Worm (Caenorhabditis elegans) whole organism, L4 larva: Measurements from ENCODE around the gene C06C6.9.

ENCODE experiments used
- ama-1 ChIP-seq: fragments of 150-350 bp; optimal IDR thresholded peaks from 2 replicates; lab custom pipeline; 2014; ENCODE audit warnings: inconsistent platforms, mixed read lengths
- dpl-1 ChIP-seq: fragments of 150-350 bp; optimal IDR thresholded peaks from 2 replicates; lab custom pipeline; 2014; ENCODE audit warnings: missing biosample characterization, missing genetic modification reagents, missing genetic modification characterization
- gei-8 ChIP-seq: fragments of 200-800 bp; sonication (Bioruptor generic); optimal IDR thresholded peaks from 2 replicates; lab custom pipeline; 2018; ENCODE audit warnings: mild to moderate bottlenecking, missing genetic modification characterization, missing compliant biosample characterization
- nhr-77 ChIP-seq: fragments of 150-350 bp; optimal IDR thresholded peaks from 2 replicates; lab custom pipeline; 2014; ENCODE audit warnings: missing biosample characterization, missing genetic modification characterization
- pqm-1 ChIP-seq: sonication (generic microtip); optimal IDR thresholded peaks from 2 replicates; lab custom pipeline; 2017; ENCODE audit warnings: missing biosample characterization, missing genetic modification characterization

DNA sequence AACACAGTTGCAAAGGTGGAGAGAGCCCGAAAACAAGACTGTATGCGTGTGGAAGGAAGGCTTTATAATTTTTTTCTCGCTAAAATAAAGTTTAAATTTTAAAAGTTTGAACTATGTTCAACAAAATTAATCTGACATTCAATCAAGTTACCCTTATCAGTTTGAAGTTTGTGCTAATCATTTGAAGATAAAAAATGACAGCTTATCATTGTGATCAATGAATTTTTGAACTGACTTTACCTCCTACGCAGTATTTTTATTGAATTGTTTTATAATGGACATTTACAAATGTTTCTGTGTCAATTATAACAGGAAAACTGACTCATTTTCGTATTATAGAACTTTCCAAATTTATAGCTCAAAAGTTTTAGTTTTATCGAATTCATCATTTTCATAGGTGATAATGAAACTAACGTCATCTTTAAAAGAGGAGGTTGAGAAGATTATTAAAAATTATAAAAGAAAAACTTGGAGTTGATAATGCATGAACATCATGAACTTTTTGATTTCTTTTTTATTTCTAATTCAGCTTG is 18.3 kb downstream of the C06C6.9 start, which contains the start of gene oac-20:
- no peak for TF ChIP-seq gei-8 (GFP tag; lab: Kevin White, UChicago)
- TF ChIP-seq pqm-1 (tag; lab: Kevin White, UChicago) = peak; percentile 90
- no peak for TF ChIP-seq ama-1
- no peak for TF ChIP-seq dpl-1 (GFP tag; lab: Kevin White, UChicago)
- TF ChIP-seq nhr-77 = peak; percentile 61
